Worm (Caenorhabditis elegans) whole organism, midembryonic: Measurements from ENCODE around the gene col-145.

Source experiments
- T22C8.4 ChIP-seq: fragments of 200-800 bp; sonication (Bioruptor generic); IDR thresholded peaks from 2 replicates; pipeline ENCODE4 v1.3.6; 2022; ENCODE audit warnings: missing genetic modification characterization, missing compliant biosample characterization
- cog-1 ChIP-seq: sonication (generic microtip); optimal IDR thresholded peaks from 2 replicates; lab custom pipeline; 2016; ENCODE audit warnings: missing genetic modification characterization, missing compliant biosample characterization
- klf-2 ChIP-seq: fragments of 200-800 bp; sonication (Bioruptor generic); conservative IDR thresholded peaks from 2 replicates; pipeline ENCODE4 v1.3.6; 2022; ENCODE audit warnings: missing genetic modification reagents, missing genetic modification characterization, missing compliant biosample characterization
- ref-1 ChIP-seq: fragments of 200-800 bp; sonication (Bioruptor generic); conservative IDR thresholded peaks from 2 replicates; pipeline ENCODE4 v1.3.6; 2022; ENCODE audit warnings: missing genetic modification reagents, missing genetic modification characterization, missing compliant biosample characterization
- tab-1 ChIP-seq: fragments of 200-800 bp; sonication (Bioruptor generic); IDR thresholded peaks from 2 replicates; pipeline ENCODE4 v1.3.6; 2022; ENCODE audit warnings: missing genetic modification characterization, missing compliant biosample characterization

ce11 chrV:9124180-9124579 lies 38.6 kb downstream of the col-145 start, which contains the start of gene F21C10.6:
- TF ChIP-seq klf-2 (GFP tag; lab: Robert Waterston, UW) (no peak), tab-1 (GFP tag; lab: Robert Waterston, UW) (no peak), cog-1 (no peak), ref-1 (GFP tag; lab: Robert Waterston, UW) (no peak), T22C8.4 (no peak)
